Fruit fly (Drosophila melanogaster): ENCODE measurements around the gene CG13807.
A peak's percentile ranks its signal among the peaks of the same experiment; 100 is the strongest.

- no peak for TF ChIP-seq sv (GFP tag; optimal IDR thresholded peaks at IDR 0.05)
- TF ChIP-seq h (GFP tag; optimal IDR thresholded peaks at IDR 0.05): no peak
- TF ChIP-seq CG32264 (GFP tag; optimal IDR thresholded peaks at IDR 0.05): no peak
- no peak for TF ChIP-seq tai (GFP tag; optimal IDR thresholded peaks at IDR 0.05)
- TF ChIP-seq foxo (GFP tag; optimal IDR thresholded peaks at IDR 0.05): peak in 1 of 2 experiments; percentile 3
- no peak for TF ChIP-seq Dfd (GFP tag; optimal IDR thresholded peaks at IDR 0.05)
- no peak for TF ChIP-seq OdsH (GFP tag; optimal IDR thresholded peaks at IDR 0.05)
- TF ChIP-seq Jra (GFP tag; optimal IDR thresholded peaks at IDR 0.05): no peak
- TF ChIP-seq pan (optimal IDR thresholded peaks at IDR 0.05): no peak
- TF ChIP-seq psq (GFP tag; optimal IDR thresholded peaks at IDR 0.05): no peak
Measured at dm6 chr3L:2237034-2237433, 25.7 kb upstream of the CG13807 start, which contains the start of gene CG9018.

All from whole organism, wandering third instar larva.